Fruit fly (Drosophila melanogaster): ENCODE data around the gene SoYb.

Gene SoYb

DNA sequence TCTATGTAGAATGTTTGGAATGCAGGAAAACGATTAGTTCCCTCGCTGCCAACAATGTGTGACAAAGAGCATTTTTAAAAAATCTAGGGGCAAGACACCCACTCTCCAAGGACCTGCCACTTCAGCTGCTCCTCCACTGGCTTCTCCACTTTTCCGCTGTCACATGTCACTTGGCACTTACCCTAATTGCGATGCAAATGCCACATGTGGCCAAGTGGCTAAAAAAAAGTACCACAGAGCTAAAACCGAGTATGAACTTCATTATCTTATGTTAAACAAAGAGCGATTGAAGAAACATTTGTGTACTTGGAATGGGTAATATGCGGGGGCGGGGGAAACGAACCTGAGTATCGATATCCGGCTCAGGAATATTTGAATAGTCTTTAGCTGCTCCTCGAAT, 13.3 kb downstream of the SoYb start:
- TF ChIP-seq fru (GFP tag; optimal IDR thresholded peaks at IDR 0.05) (no peak), CrebA (GFP tag; optimal IDR thresholded peaks at IDR 0.05; ENCODE audit: borderline replicate concordance) (no peak), rgr (GFP tag; optimal IDR thresholded peaks at IDR 0.05) (no peak)

DNA sequence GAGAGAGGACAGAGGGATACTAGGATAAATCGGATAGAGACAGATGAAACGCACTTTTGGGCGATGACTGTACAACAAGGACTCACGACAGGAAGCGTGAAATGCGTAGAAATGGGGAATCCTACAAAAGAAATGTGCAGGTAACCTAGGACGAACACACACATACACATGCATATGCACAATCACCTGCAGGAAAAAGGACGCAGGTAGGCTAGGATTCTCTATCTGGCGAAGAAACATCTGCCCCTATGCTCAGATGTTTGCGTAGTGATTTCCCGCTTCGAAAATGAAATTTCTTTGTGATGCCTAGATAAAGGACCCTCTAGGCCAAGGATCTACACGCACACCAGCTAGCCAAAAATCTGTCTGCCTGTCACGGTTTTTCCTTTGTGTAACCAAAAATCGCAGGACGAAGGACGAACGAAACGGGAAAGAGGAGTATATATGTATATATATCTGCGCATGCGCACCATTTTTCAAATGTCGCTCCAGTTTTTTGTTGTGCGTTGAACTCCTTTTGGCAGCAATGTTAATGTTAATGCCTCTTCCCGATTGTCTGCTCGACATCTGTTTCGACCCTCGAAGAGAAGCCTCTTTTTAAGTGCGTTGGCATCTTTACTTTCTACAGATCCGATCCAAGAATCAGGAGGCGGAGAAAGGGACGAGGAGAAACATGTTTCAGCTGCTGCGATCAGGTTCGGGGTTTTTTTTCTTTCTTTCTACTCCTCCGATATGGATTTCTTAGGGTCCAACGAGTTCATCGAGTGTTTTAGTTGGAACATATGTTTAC, 14.1 kb downstream of the SoYb start:
- TF ChIP-seq Myc (optimal IDR thresholded peaks at IDR 0.05) (no peak), jim (GFP tag; optimal IDR thresholded peaks at IDR 0.05) (no peak), Hnf4 (GFP tag; optimal IDR thresholded peaks at IDR 0.05) (no peak), N (GFP tag; optimal IDR thresholded peaks at IDR 0.05) (no peak), CrebA (GFP tag; optimal IDR thresholded peaks at IDR 0.05; ENCODE audit: borderline replicate concordance) (peak; percentile 48), woc (GFP tag; optimal IDR thresholded peaks at IDR 0.05) (peak; percentile 15), ey (GFP tag; optimal IDR thresholded peaks at IDR 0.05) (no peak), dl (GFP tag; optimal IDR thresholded peaks at IDR 0.05; ENCODE audit: insufficient read depth in 1 of 2, partially characterized antibody in 2 of 2) (no peak), Vsx2 (GFP tag; optimal IDR thresholded peaks at IDR 0.05; ENCODE audit: partially characterized antibody) (peak; percentile 42), dsf (GFP tag; optimal IDR thresholded peaks at IDR 0.05; ENCODE audit: borderline replicate concordance) (no peak), Rel (GFP tag; optimal IDR thresholded peaks at IDR 0.05) (no peak), Rel (tag; optimal IDR thresholded peaks at IDR 0.05) (peak; percentile 43), Dif (GFP tag; optimal IDR thresholded peaks at IDR 0.05; ENCODE audit: partially characterized antibody) (peak; percentile 37), psq (GFP tag; optimal IDR thresholded peaks at IDR 0.05) (no peak)

DNA sequence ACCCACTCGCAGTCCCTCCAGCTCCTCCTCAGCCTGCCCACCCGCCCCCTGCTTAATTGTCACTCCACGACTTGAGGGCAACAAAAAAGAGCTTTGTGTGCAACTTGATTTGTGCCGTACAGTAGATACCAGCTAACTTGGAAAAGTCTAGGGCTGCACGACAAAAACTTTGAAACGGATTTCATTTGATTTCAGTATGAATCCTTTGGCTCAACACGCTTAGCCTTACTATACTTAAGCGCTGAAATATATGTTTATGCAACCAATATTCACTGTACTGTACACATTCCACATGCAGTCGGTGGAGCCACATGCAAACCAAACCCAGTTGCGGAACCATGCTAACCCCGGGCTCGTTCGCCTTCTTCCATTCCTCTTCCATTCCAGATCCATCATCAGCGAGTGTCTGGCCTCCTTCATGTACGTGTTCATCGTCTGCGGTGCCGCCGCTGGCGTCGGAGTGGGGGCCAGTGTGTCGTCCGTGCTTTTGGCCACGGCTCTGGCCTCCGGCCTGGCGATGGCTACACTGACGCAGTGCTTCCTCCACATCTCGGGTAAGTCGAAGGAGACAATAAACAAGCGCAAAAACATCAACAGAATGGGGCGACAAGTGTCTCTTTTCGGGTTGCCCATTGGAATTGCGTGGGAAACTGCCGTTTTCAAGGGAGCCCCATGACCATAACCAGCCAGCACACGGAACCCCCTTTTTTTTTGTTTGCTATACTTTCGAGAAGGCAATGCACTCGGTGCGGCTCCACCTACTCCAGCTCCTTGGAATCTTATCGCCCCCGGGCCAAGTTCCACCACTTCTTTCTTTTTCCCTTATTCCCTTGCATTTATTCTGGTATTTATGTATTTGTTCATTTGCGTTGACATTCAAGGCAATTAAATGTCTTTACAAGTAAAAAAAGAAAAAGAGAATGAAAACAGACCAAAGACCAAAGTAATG, 15.9 kb downstream of the SoYb start:
- TF ChIP-seq Dfd (GFP tag; optimal IDR thresholded peaks at IDR 0.05) (no peak), OdsH (GFP tag; optimal IDR thresholded peaks at IDR 0.05) (peak; percentile 89), dl (GFP tag; optimal IDR thresholded peaks at IDR 0.05; ENCODE audit: insufficient read depth in 1 of 2, partially characterized antibody in 2 of 2) (no peak), sage (GFP tag; optimal IDR thresholded peaks at IDR 0.05) (peak; percentile 78), Rel (GFP tag; optimal IDR thresholded peaks at IDR 0.05) (peak; percentile 16), Rel (tag; optimal IDR thresholded peaks at IDR 0.05) (peak; percentile 70), pan (optimal IDR thresholded peaks at IDR 0.05) (no peak), Jra (GFP tag; optimal IDR thresholded peaks at IDR 0.05) (peak; percentile 69), dsf (GFP tag; optimal IDR thresholded peaks at IDR 0.05; ENCODE audit: borderline replicate concordance) (peak; percentile 57), psq (GFP tag; optimal IDR thresholded peaks at IDR 0.05) (peak; percentile 85), Mio (GFP tag; optimal IDR thresholded peaks at IDR 0.05) (peak; percentile 54), Sp1 (GFP tag; optimal IDR thresholded peaks at IDR 0.05) (peak; percentile 89), woc (GFP tag; optimal IDR thresholded peaks at IDR 0.05) (peak; percentile 90), jim (GFP tag; optimal IDR thresholded peaks at IDR 0.05) (no peak), ey (GFP tag; optimal IDR thresholded peaks at IDR 0.05) (peak; percentile 91), tai (GFP tag; optimal IDR thresholded peaks at IDR 0.05) (no peak), HLH106 (tag; optimal IDR thresholded peaks at IDR 0.05) (peak; percentile 93), Hnf4 (GFP tag; optimal IDR thresholded peaks at IDR 0.05) (peak; percentile 90), rgr (GFP tag; optimal IDR thresholded peaks at IDR 0.05) (peak; percentile 87), Abd-B (GFP tag; optimal IDR thresholded peaks at IDR 0.05) (no peak), brk (GFP tag; optimal IDR thresholded peaks at IDR 0.05) (peak; percentile 62), CG32264 (GFP tag; optimal IDR thresholded peaks at IDR 0.05) (peak; percentile 81), CG9705 (GFP tag; optimal IDR thresholded peaks at IDR 0.05) (peak; percentile 90), h (GFP tag; optimal IDR thresholded peaks at IDR 0.05) (peak; percentile 93), br (GFP tag; optimal IDR thresholded peaks at IDR 0.05) (peak; percentile 92), dmrt93B (GFP tag; optimal IDR thresholded peaks at IDR 0.05) (peak; percentile 85), Hr78 (GFP tag; optimal IDR thresholded peaks at IDR 0.05) (no peak), usp (GFP tag; optimal IDR thresholded peaks at IDR 0.05) (no peak), N (GFP tag; optimal IDR thresholded peaks at IDR 0.05) (no peak), fru (GFP tag; optimal IDR thresholded peaks at IDR 0.05) (peak; percentile 93), GATAd (GFP tag; optimal IDR thresholded peaks at IDR 0.05) (peak; percentile 45), Hr83 (GFP tag; optimal IDR thresholded peaks at IDR 0.05; ENCODE audit: poor library complexity, severe bottlenecking) (peak; percentile 62), CrebA (GFP tag; optimal IDR thresholded peaks at IDR 0.05; ENCODE audit: borderline replicate concordance) (no peak), Vsx2 (GFP tag; optimal IDR thresholded peaks at IDR 0.05; ENCODE audit: partially characterized antibody) (no peak), lola (GFP tag; optimal IDR thresholded peaks at IDR 0.05) (no peak), Dif (GFP tag; optimal IDR thresholded peaks at IDR 0.05; ENCODE audit: partially characterized antibody) (no peak), Myc (optimal IDR thresholded peaks at IDR 0.05) (no peak), foxo (GFP tag; optimal IDR thresholded peaks at IDR 0.05) (peak; percentile 37 to 92), sv (GFP tag; optimal IDR thresholded peaks at IDR 0.05) (no peak)
